Fruit fly (Drosophila melanogaster) whole organism, pupa: Measurements from ENCODE around the gene CG7453.

ENCODE experiments used
- CG13204 ChIP-seq: fragments of 200-800 bp; sonication (Bioruptor generic); optimal IDR thresholded peaks from 2 replicates; lab custom pipeline; 2018; ENCODE audit warnings: missing biosample characterization, mild to moderate bottlenecking, missing genetic modification characterization, moderate library complexity
- CG14655 ChIP-seq: fragments of 200-800 bp; sonication (Bioruptor generic); optimal IDR thresholded peaks from 3 replicates; lab custom pipeline; 2017; ENCODE audit warnings: mild to moderate bottlenecking, missing biosample characterization, missing genetic modification reagents, missing genetic modification characterization
- EcR ChIP-seq: fragments of 200-800 bp; sonication (Bioruptor generic); optimal IDR thresholded peaks from 3 replicates; lab custom pipeline; 2019; ENCODE audit warnings: missing biosample characterization, missing genetic modification characterization, mild to moderate bottlenecking, moderate library complexity, missing genetic modification reagents
- Snoo ChIP-seq: fragments of 200-800 bp; sonication (Bioruptor generic); optimal IDR thresholded peaks from 3 replicates; lab custom pipeline; 2017; ENCODE audit warnings: missing biosample characterization, mild to moderate bottlenecking, missing genetic modification characterization, inconsistent platforms

DNA sequence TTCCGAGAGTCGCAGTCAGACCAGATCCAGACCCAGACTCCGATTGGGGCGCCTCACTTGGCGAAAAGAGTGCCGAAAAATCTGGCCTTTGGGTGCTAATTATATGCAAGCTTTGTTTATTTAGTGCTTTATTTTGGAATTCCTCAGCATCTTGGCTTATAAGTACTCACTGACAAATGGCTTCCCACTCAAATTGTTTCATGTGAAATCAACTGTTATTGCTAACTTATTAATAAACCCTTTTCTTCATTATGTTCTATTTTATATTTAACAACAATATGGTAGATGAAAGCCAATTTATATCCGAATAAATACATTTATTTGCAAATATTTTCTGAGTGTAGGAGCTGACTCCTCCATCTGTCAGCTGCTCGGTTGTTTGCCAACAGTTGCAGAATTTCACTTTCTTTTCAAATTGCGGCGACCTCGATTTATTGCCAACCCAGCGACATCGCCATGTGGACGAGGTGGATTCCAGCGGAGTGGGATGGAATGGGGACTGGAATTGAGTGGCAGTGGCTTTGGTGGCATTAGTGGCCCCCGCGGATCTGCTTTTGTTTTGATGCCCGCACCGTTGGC, 50.0 kb downstream of the CG7453 start:
- TF ChIP-seq EcR (GFP tag; lab: Kevin White, UChicago) (no peak), CG14655 (GFP tag; lab: Kevin White, UChicago) (peak; percentile 79), Snoo (tag; lab: Kevin White, UChicago) (no peak), CG13204 (GFP tag; lab: Kevin White, UChicago) (no peak)
